Worm (Caenorhabditis elegans) whole organism, L2 larva: ENCODE data around the gene haf-8.

Source experiments
- R02D3.7 ChIP-seq: fragments of 150-350 bp; optimal IDR thresholded peaks from 2 replicates; lab custom pipeline; 2014; ENCODE audit warnings: missing biosample characterization, missing genetic modification characterization
- aly-2 ChIP-seq: fragments of 150-350 bp; optimal IDR thresholded peaks from 2 replicates; lab custom pipeline; 2014; ENCODE audit warnings: missing biosample characterization, missing genetic modification characterization
- ama-1 ChIP-seq: fragments of 150-350 bp; optimal IDR thresholded peaks from 2 replicates; lab custom pipeline; 2018; ENCODE audit warnings: inconsistent platforms
- elt-3 ChIP-seq: sonication (generic microtip); optimal IDR thresholded peaks from 2 replicates; lab custom pipeline; 2017; ENCODE audit warnings: missing biosample characterization, missing genetic modification characterization
- lin-11 ChIP-seq: fragments of 150-350 bp; sonication (generic microtip); optimal IDR thresholded peaks from 2 replicates; lab custom pipeline; 2014; ENCODE audit warnings: missing biosample characterization, missing genetic modification characterization, inconsistent platforms, mixed read lengths
- nhr-11 ChIP-seq: fragments of 150-350 bp; optimal IDR thresholded peaks from 2 replicates; lab custom pipeline; 2014; ENCODE audit warnings: missing biosample characterization, missing genetic modification characterization
- nhr-237 ChIP-seq: fragments of 150-350 bp; optimal IDR thresholded peaks from 2 replicates; lab custom pipeline; 2014; ENCODE audit warnings: missing biosample characterization, missing genetic modification characterization
- skn-1 ChIP-seq: sonication (generic microtip); optimal IDR thresholded peaks from 2 replicates; lab custom pipeline; 2017; ENCODE audit warnings: missing biosample characterization, missing genetic modification characterization
- unc-39 ChIP-seq: fragments of 150-350 bp; optimal IDR thresholded peaks from 2 replicates; lab custom pipeline; 2014; ENCODE audit warnings: missing biosample characterization, missing genetic modification characterization
- ztf-11 ChIP-seq: sonication (generic microtip); optimal IDR thresholded peaks from 2 replicates; lab custom pipeline; 2017; ENCODE audit warnings: missing biosample characterization, missing genetic modification characterization

DNA sequence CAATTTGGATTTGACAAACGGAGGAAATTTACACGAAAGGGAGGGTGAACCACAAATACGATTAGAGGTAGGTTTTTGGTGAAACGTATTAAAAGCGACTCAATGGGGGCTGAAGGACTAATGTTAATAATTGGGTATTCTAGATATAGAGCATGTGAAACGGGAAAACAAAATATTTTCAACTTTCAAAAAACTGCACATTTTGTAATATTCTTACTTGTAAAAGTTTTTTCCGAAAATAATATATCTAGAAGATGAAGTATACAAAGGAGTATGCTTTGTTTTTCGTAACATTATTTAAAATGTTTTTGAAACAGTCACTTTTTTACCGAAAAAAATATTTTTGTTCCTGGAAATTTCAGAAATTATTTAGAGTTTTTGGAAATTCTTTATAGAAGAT lies 42.2 kb upstream of the haf-8 start:
- TF ChIP-seq elt-3 (no peak), aly-2 (tag; lab: Kevin White, UChicago) (no peak), ztf-11 (no peak), ama-1 (no peak), lin-11 (tag; lab: Kevin White, UChicago) (no peak), nhr-11 (tag; lab: Kevin White, UChicago) (no peak), unc-39 (tag; lab: Kevin White, UChicago) (no peak), R02D3.7 (tag; lab: Kevin White, UChicago) (no peak), skn-1 (tag; lab: Kevin White, UChicago) (no peak), nhr-237 (tag; lab: Kevin White, UChicago) (no peak)
